Worm (Caenorhabditis elegans) whole organism, midembryonic: ENCODE results near the gene snf-11.

ENCODE experiments used
- T22C8.4 ChIP-seq: fragments of 200-800 bp; sonication (Bioruptor generic); IDR thresholded peaks from 2 replicates; pipeline ENCODE4 v1.3.6; 2022; ENCODE audit warnings: missing genetic modification characterization, missing compliant biosample characterization
- cog-1 ChIP-seq: sonication (generic microtip); optimal IDR thresholded peaks from 2 replicates; lab custom pipeline; 2016; ENCODE audit warnings: missing genetic modification characterization, missing compliant biosample characterization
- med-1 ChIP-seq: sonication (generic microtip); optimal IDR thresholded peaks from 2 replicates; lab custom pipeline; 2017; ENCODE audit warnings: missing genetic modification characterization, mild to moderate bottlenecking, missing compliant biosample characterization, antibody characterized with exemption, missing genetic modification reagents; ENCODE audit not compliant: insufficient read depth
- ref-1 ChIP-seq: fragments of 200-800 bp; sonication (Bioruptor generic); conservative IDR thresholded peaks from 2 replicates; pipeline ENCODE4 v1.3.6; 2022; ENCODE audit warnings: missing genetic modification reagents, missing genetic modification characterization, missing compliant biosample characterization

DNA sequence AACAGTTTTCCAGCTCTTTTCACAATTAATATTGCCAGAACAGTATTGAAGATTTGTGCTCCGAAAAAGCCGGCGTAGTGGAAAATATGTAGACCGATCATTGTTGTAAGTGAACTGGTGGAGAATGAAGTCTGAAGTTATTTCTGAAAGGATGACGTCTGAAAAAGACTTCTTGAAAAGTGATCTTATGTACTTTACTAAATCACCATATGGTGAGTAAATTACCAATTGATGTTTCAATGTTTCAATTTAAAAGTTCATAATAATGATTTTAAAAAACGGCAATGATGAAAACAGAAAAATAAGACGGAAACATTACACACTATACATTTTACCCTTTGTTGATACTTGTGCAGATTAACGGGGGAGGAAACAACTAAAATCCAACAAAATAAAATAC is 15.5 kb upstream of the snf-11 start, which contains the start of gene str-141:
- TF ChIP-seq T22C8.4 (GFP tag; lab: Robert Waterston, UW) (no peak), med-1 (GFP tag; lab: Kevin White, UChicago) (no peak), cog-1 (tag; lab: Kevin White, UChicago) (no peak), ref-1 (GFP tag; lab: Robert Waterston, UW) (no peak)
